Worm (Caenorhabditis elegans) whole organism, L1 larva: Measurements from ENCODE around the gene ceh-31.

Experiments
- C16A3.4 ChIP-seq: fragments of 150-350 bp; optimal IDR thresholded peaks from 2 replicates; lab custom pipeline; 2014; ENCODE audit warnings: missing biosample characterization, missing genetic modification characterization
- Y116A8C.19 ChIP-seq: sonication (generic microtip); optimal IDR thresholded peaks from 2 replicates; lab custom pipeline; 2016; ENCODE audit warnings: missing compliant biosample characterization, missing genetic modification characterization, borderline replicate concordance
- ama-1 ChIP-seq: fragments of 150-350 bp; optimal IDR thresholded peaks from 2 replicates; lab custom pipeline; 2014
- blmp-1 ChIP-seq: fragments of 150-350 bp; optimal IDR thresholded peaks from 2 replicates; lab custom pipeline; 2014; ENCODE audit warnings: missing biosample characterization, missing genetic modification characterization
- ceh-8 ChIP-seq: fragments of 200-800 bp; sonication (Bioruptor generic); optimal IDR thresholded peaks from 2 replicates; lab custom pipeline; 2018; ENCODE audit warnings: mild to moderate bottlenecking, missing genetic modification characterization, moderate library complexity, missing compliant biosample characterization
- ceh-82 ChIP-seq, 3 experiments: fragments of 150-350 bp in 1 of 3; sonication (generic microtip) in 2 of 3; optimal IDR thresholded peaks; 2 replicates each; lab custom pipeline; 2014 to 2017; ENCODE audit warnings: missing biosample characterization in 3 of 3, missing genetic modification characterization in 3 of 3
- ceh-88 ChIP-seq: fragments of 200-800 bp; sonication (Bioruptor generic); IDR thresholded peaks from 2 replicates; pipeline ENCODE4 v1.3.6; 2022; ENCODE audit warnings: missing genetic modification characterization, missing compliant biosample characterization
- dpl-1 ChIP-seq, 3 experiments: fragments of 150-350 bp in 2 of 3; sonication (generic microtip) in 1 of 3; optimal IDR thresholded peaks; 2 replicates each; lab custom pipeline; 2014 to 2017; ENCODE audit warnings: missing biosample characterization in 3 of 3, missing genetic modification characterization in 3 of 3, missing genetic modification reagents in 3 of 3
- dsc-1 ChIP-seq: sonication (generic microtip); optimal IDR thresholded peaks from 2 replicates; lab custom pipeline; 2016; ENCODE audit warnings: mild to moderate bottlenecking, missing genetic modification characterization, missing compliant biosample characterization
- efl-1 ChIP-seq, 4 experiments: fragments of 150-350 bp; optimal IDR thresholded peaks in 3 of 4; peaks in 1 of 4; 1 replicate in 1 of 4; 2 replicates in 3 of 4; lab custom pipeline; 2014; ENCODE audit warnings: missing biosample characterization in 2 of 4, missing genetic modification characterization in 2 of 4, missing genetic modification reagents in 2 of 4
- elt-2 ChIP-seq: sonication (generic microtip); optimal IDR thresholded peaks from 2 replicates; lab custom pipeline; 2016; ENCODE audit warnings: missing genetic modification characterization, mild to moderate bottlenecking, inconsistent platforms, missing compliant biosample characterization, missing genetic modification reagents
- fkh-10 ChIP-seq: sonication (generic microtip); optimal IDR thresholded peaks from 2 replicates; lab custom pipeline; 2017; ENCODE audit warnings: missing biosample characterization, missing genetic modification reagents, missing genetic modification characterization
- fkh-4 ChIP-seq: sonication (generic microtip); optimal IDR thresholded peaks from 2 replicates; lab custom pipeline; 2016; ENCODE audit warnings: missing compliant biosample characterization, missing genetic modification characterization, borderline replicate concordance
- fkh-8 ChIP-seq: sonication (generic microtip); optimal IDR thresholded peaks from 2 replicates; lab custom pipeline; 2016; ENCODE audit warnings: mild to moderate bottlenecking, missing genetic modification characterization, missing compliant biosample characterization
- isw-1 ChIP-seq: fragments of 200-800 bp; sonication (Bioruptor generic); IDR thresholded peaks from 2 replicates; pipeline ENCODE4 v1.3.6; 2022; ENCODE audit warnings: missing genetic modification characterization, missing compliant biosample characterization
- lin-13 ChIP-seq: fragments of 150-350 bp; optimal IDR thresholded peaks from 2 replicates; lab custom pipeline; 2014; ENCODE audit warnings: missing biosample characterization, missing genetic modification reagents, missing genetic modification characterization
- lin-14 ChIP-seq: fragments of 200-800 bp; sonication (Bioruptor generic); optimal IDR thresholded peaks from 2 replicates; lab custom pipeline; 2018; ENCODE audit warnings: mild to moderate bottlenecking, missing genetic modification characterization, moderate library complexity, missing compliant biosample characterization
- nhr-12 ChIP-seq: sonication (generic microtip); optimal IDR thresholded peaks from 2 replicates; lab custom pipeline; 2017; ENCODE audit warnings: missing biosample characterization, missing genetic modification characterization
- nhr-19 ChIP-seq: fragments of 200-800 bp; sonication (Bioruptor generic); conservative IDR thresholded peaks from 2 replicates; pipeline ENCODE4 v1.3.6; 2022; ENCODE audit warnings: missing genetic modification characterization, missing compliant biosample characterization
- nhr-28 ChIP-seq: fragments of 150-350 bp; optimal IDR thresholded peaks from 2 replicates; lab custom pipeline; 2014; ENCODE audit warnings: missing biosample characterization, missing genetic modification characterization
- nhr-71 ChIP-seq: sonication (generic microtip); optimal IDR thresholded peaks from 2 replicates; lab custom pipeline; 2016; ENCODE audit warnings: mild to moderate bottlenecking, missing genetic modification characterization, moderate library complexity, missing compliant biosample characterization
- nhr-76 ChIP-seq: sonication (generic microtip); optimal IDR thresholded peaks from 2 replicates; lab custom pipeline; 2017; ENCODE audit warnings: missing biosample characterization, missing genetic modification characterization
- nhr-84 ChIP-seq: sonication (generic microtip); optimal IDR thresholded peaks from 2 replicates; lab custom pipeline; 2017; ENCODE audit warnings: missing biosample characterization, missing genetic modification characterization
- nhr-90 ChIP-seq: sonication (generic microtip); optimal IDR thresholded peaks from 2 replicates; lab custom pipeline; 2016; ENCODE audit warnings: mild to moderate bottlenecking, missing genetic modification characterization, missing compliant biosample characterization; ENCODE audit not compliant: poor library complexity
- pag-3 ChIP-seq: sonication (generic microtip); optimal IDR thresholded peaks from 2 replicates; lab custom pipeline; 2017; ENCODE audit warnings: missing genetic modification characterization, mild to moderate bottlenecking, missing compliant biosample characterization, antibody characterized with exemption, borderline replicate concordance; ENCODE audit not compliant: insufficient read depth
- pqm-1 ChIP-seq: sonication (generic microtip); optimal IDR thresholded peaks from 3 replicates; lab custom pipeline; 2017; ENCODE audit warnings: missing biosample characterization, missing genetic modification characterization
- rnt-1 ChIP-seq: sonication (generic microtip); optimal IDR thresholded peaks from 2 replicates; lab custom pipeline; 2016; ENCODE audit warnings: mild to moderate bottlenecking, missing genetic modification characterization, moderate library complexity, missing compliant biosample characterization
- skn-1 ChIP-seq: fragments of 150-350 bp; optimal IDR thresholded peaks from 2 replicates; lab custom pipeline; 2014; ENCODE audit warnings: missing biosample characterization, missing genetic modification characterization
- snpc-4 ChIP-seq: fragments of 150-350 bp; optimal IDR thresholded peaks from 2 replicates; lab custom pipeline; 2014; ENCODE audit warnings: missing biosample characterization, missing genetic modification characterization
- sox-4 ChIP-seq: sonication (generic microtip); optimal IDR thresholded peaks from 2 replicates; lab custom pipeline; 2016; ENCODE audit warnings: missing genetic modification characterization, missing compliant biosample characterization
- sptf-1 ChIP-seq: fragments of 150-350 bp; optimal IDR thresholded peaks from 2 replicates; lab custom pipeline; 2014; ENCODE audit warnings: missing biosample characterization, missing genetic modification characterization
- sup-37 ChIP-seq: fragments of 200-800 bp; sonication (Bioruptor generic); optimal IDR thresholded peaks from 2 replicates; lab custom pipeline; 2018; ENCODE audit warnings: mild to moderate bottlenecking, missing genetic modification characterization, missing compliant biosample characterization
- swsn-7 ChIP-seq: sonication (generic microtip); optimal IDR thresholded peaks from 2 replicates; lab custom pipeline; 2016; ENCODE audit warnings: missing genetic modification characterization, missing compliant biosample characterization
- tlp-1 ChIP-seq: fragments of 150-350 bp; optimal IDR thresholded peaks from 2 replicates; lab custom pipeline; 2014; ENCODE audit warnings: missing biosample characterization, missing genetic modification characterization
- unc-62 ChIP-seq: fragments of 150-350 bp; optimal IDR thresholded peaks from 2 replicates; lab custom pipeline; 2014; ENCODE audit warnings: missing biosample characterization, missing genetic modification reagents, missing genetic modification characterization
- unc-86 ChIP-seq: sonication (generic microtip); optimal IDR thresholded peaks from 2 replicates; lab custom pipeline; 2016; ENCODE audit warnings: missing genetic modification characterization, missing compliant biosample characterization
- vab-15 ChIP-seq: sonication (generic microtip); optimal IDR thresholded peaks from 2 replicates; lab custom pipeline; 2017; ENCODE audit warnings: missing genotype, mild to moderate bottlenecking, missing genetic modification characterization, missing compliant biosample characterization
- xbp-1 ChIP-seq: sonication (generic microtip); optimal IDR thresholded peaks from 2 replicates; lab custom pipeline; 2016; ENCODE audit warnings: missing genetic modification characterization, missing compliant biosample characterization
- ztf-4 ChIP-seq: fragments of 150-350 bp; optimal IDR thresholded peaks from 2 replicates; lab custom pipeline; 2014; ENCODE audit warnings: missing biosample characterization, missing genetic modification characterization

Gene ceh-31

DNA sequence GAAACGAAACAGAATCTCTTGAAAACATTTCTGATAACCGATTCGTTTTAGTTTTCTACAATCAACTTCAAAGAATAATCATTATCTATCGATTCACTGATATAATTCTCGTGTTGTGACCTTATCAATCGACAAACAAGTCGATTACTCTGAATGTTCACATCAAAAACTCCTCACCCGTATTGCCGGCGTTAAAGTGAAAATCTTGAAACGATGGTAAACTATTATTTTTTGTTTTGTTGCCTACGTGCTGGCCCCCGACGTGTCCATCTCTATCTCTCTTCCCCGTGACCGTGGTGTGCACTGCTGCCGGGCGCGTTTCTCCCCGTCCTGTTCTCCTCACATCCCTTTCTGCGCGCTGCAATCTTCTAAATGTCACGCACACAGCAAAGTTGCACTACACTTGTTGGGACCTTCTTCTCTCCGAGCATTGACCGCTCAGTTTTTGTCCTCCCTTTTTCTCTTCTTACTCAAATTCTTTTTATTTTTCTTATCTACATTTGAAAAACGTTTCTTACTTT lies 19.7 kb upstream of the ceh-31 start (continued):
- TF ChIP-seq ceh-8, result no peak
- TF ChIP-seq rnt-1 (tag; lab: Kevin White, UChicago), result peak; percentile 59
- peak; percentile 25 for TF ChIP-seq pqm-1
- TF ChIP-seq snpc-4, result no peak
- TF ChIP-seq unc-62, result no peak
- TF ChIP-seq skn-1 (tag; lab: Kevin White, UChicago), result peak; percentile 34
- TF ChIP-seq C16A3.4, result no peak
- TF ChIP-seq sox-4 (tag; lab: Kevin White, UChicago), result no peak
- no peak for TF ChIP-seq nhr-28 (tag; lab: Kevin White, UChicago)
- TF ChIP-seq tlp-1 (tag; lab: Kevin White, UChicago), result no peak
- peak; percentile 90 for TF ChIP-seq lin-14
- no peak for TF ChIP-seq nhr-84
- peak; percentile 24 for TF ChIP-seq pag-3 (tag; lab: Kevin White, UChicago)
- peak; percentile 35 for TF ChIP-seq nhr-90 (tag; lab: Kevin White, UChicago)
- no peak for TF ChIP-seq Y116A8C.19
- TF ChIP-seq nhr-76 (tag; lab: Kevin White, UChicago), result no peak
- no peak for TF ChIP-seq fkh-4 (tag; lab: Kevin White, UChicago)
- no peak for TF ChIP-seq fkh-8 (tag; lab: Kevin White, UChicago)
- no peak for TF ChIP-seq ama-1 (lab: Kevin White, UChicago)
- peak; percentile 35 for TF ChIP-seq dsc-1
- TF ChIP-seq blmp-1 (tag; lab: Kevin White, UChicago), result peak; percentile 14
- TF ChIP-seq vab-15 (tag; lab: Kevin White, UChicago), result no peak
- TF ChIP-seq elt-2, result peak; percentile 78
- peak; percentile 40 for TF ChIP-seq swsn-7
- peak; percentile 61 for TF ChIP-seq nhr-71
- peak; percentile 31; the same call in 1 of the 2 replicates for TF ChIP-seq ceh-88 (GFP tag; lab: Robert Waterston, UW)
- peak; percentile 34 for TF ChIP-seq fkh-10
- no peak for TF ChIP-seq sup-37
- TF ChIP-seq sptf-1 (tag; lab: Kevin White, UChicago), result no peak
- TF ChIP-seq ztf-4, result peak; percentile 31
- no peak for TF ChIP-seq xbp-1
- peak; percentile 51; the same call in 1 of the 2 replicates for TF ChIP-seq nhr-19 (GFP tag; lab: Robert Waterston, UW)
- no peak for TF ChIP-seq nhr-12 (tag; lab: Kevin White, UChicago)
- no peak for TF ChIP-seq lin-13 (GFP tag; lab: Kevin White, UChicago)
- TF ChIP-seq isw-1 (GFP tag; lab: Robert Waterston, UW), result no peak
- peak in 1 of 3 experiments; percentile 65 for TF ChIP-seq ceh-82 (tag; optimal IDR thresholded peaks at IDR 0.05; lab: Kevin White, UChicago)

DNA sequence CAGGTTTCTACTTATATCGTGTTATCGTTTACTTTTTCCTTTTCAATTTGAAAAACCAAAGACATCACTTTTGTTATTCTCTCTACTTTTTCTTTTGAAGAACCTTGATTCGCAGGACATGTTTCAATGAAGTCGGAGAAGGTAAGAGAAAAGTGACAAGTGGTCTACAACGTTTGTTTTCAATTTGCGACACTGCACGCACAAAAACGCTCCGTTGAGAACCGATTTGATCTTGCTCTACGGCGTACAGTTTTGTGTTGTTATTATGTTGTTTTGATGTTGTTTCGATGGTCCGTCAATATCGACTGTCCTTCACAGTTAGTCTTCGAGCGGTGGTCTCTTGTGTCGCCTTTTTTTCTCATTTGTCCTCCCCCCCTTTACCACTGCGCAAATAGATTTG lies 19.2 kb upstream of the ceh-31 start, which contains the start of gene pccb-1:
Gene pccb-1, plus strand, starts transcription at position 127 of the 400 bp plus-strand sequence.
- no peak for TF ChIP-seq xbp-1
- no peak for TF ChIP-seq efl-1 (optimal IDR thresholded peaks at IDR 0.05; lab: Kevin White, UChicago)
- peak in 1 of 2 experiments; percentile 91 for TF ChIP-seq efl-1 (GFP tag; optimal IDR thresholded peaks at IDR 0.05 in 1 of 2; lab: Kevin White, UChicago)
- TF ChIP-seq blmp-1 (tag; lab: Kevin White, UChicago), result peak; percentile 54
- TF ChIP-seq unc-62, result no peak
- peak in 1 of 3 experiments; percentile 10 for TF ChIP-seq dpl-1 (GFP tag; optimal IDR thresholded peaks at IDR 0.05; lab: Kevin White, UChicago)
- TF ChIP-seq lin-13 (GFP tag; lab: Kevin White, UChicago), result no peak

DNA sequence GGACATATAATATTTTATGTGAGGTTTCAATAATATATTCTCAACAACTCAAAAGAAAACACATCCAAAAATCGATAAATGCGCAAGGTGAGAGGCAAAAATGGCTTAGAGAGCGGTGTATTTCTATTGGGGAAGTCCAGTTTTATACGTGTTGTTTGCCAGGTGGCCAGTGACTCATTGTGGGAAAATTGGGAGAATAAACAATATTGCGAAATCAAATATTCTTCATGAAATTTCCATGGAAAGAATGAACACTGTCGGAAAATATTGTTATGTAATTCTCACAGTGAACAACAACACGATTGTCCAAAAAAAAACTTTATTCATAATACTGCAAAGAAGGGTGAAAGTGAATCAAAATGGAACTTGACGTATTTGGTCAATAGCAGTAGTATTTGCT lies 17.4 kb upstream of the ceh-31 start:
- TF ChIP-seq efl-1 (optimal IDR thresholded peaks at IDR 0.05; lab: Kevin White, UChicago), result no peak
- TF ChIP-seq efl-1 (GFP tag; optimal IDR thresholded peaks at IDR 0.05 in 1 of 2; lab: Kevin White, UChicago), result peak in 1 of 2 experiments; percentile 60
- no peak for TF ChIP-seq unc-86
